Worm (Caenorhabditis elegans) whole organism, young adult: ENCODE measurements around the gene E04D5.5.

ENCODE experiments used
- K11D2.4 ChIP-seq: fragments of 200-800 bp; sonication (Bioruptor generic); IDR thresholded peaks from 2 replicates; pipeline ENCODE4 v1.3.6; 2022; ENCODE audit warnings: missing genetic modification reagents, missing genetic modification characterization, missing compliant biosample characterization
- hlh-26 ChIP-seq: fragments of 200-800 bp; sonication (Bioruptor generic); conservative IDR thresholded peaks from 2 replicates; pipeline ENCODE4 v1.3.6; 2022; ENCODE audit warnings: missing genetic modification reagents, missing genetic modification characterization, missing compliant biosample characterization
- unc-130 ChIP-seq: sonication (generic microtip); optimal IDR thresholded peaks from 2 replicates; lab custom pipeline; 2016; ENCODE audit warnings: missing genetic modification reagents, missing genetic modification characterization, missing compliant biosample characterization

DNA sequence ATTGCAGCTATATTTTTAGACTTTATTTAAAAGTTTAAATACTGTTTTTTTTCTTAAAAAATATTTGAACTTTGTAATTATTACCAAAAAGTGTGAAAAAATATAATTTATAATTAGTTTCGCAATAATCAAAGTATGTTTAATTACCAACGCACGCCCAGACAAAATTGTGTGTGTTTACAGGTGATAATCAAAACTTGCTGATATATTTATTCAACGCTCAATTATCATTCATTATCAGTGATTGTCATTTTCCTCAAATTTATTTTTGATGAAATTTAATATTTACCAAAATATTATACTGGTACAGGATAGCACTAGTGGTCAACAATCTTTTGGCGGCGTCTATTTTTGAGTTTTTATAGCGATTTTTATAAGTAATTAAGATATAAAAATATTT, 38.1 kb upstream of the E04D5.5 start:
- TF ChIP-seq hlh-26 (GFP tag; lab: Robert Waterston, UW) (no peak), K11D2.4 (no peak), unc-130 (GFP tag; lab: Kevin White, UChicago) (no peak)
